Worm (Caenorhabditis elegans) whole organism, late embryonic: Measurements from ENCODE around the gene F28H6.8.

ENCODE experiments used
- C08G9.2 ChIP-seq: sonication (generic microtip); optimal IDR thresholded peaks from 2 replicates; lab custom pipeline; 2016; ENCODE audit warnings: mild to moderate bottlenecking, missing genetic modification characterization, moderate library complexity, missing compliant biosample characterization
- C38D4.7 ChIP-seq: fragments of 200-800 bp; sonication (Bioruptor generic); optimal IDR thresholded peaks from 2 replicates; lab custom pipeline; 2018; ENCODE audit warnings: mild to moderate bottlenecking, missing genetic modification characterization, moderate library complexity, missing compliant biosample characterization
- K02D7.2 ChIP-seq: sonication (generic microtip); optimal IDR thresholded peaks from 2 replicates; lab custom pipeline; 2017; ENCODE audit warnings: mild to moderate bottlenecking, missing genetic modification characterization, missing compliant biosample characterization
- T23F11.4 ChIP-seq: fragments of 200-800 bp; sonication (Bioruptor generic); optimal IDR thresholded peaks from 2 replicates; lab custom pipeline; 2018; ENCODE audit warnings: mild to moderate bottlenecking, missing genetic modification characterization, missing compliant biosample characterization
- Y22D7AL.16 ChIP-seq: sonication (generic microtip); optimal IDR thresholded peaks from 2 replicates; lab custom pipeline; 2016; ENCODE audit warnings: missing genetic modification characterization, missing compliant biosample characterization
- ahr-1 ChIP-seq: sonication (generic microtip); optimal IDR thresholded peaks from 2 replicates; lab custom pipeline; 2016; ENCODE audit warnings: missing genetic modification characterization, missing compliant biosample characterization
- ceh-14 ChIP-seq: sonication (generic microtip); optimal IDR thresholded peaks from 2 replicates; lab custom pipeline; 2016; ENCODE audit warnings: missing genotype, missing genetic modification characterization, missing compliant biosample characterization
- ceh-19 ChIP-seq: fragments of 200-800 bp; sonication (Bioruptor generic); optimal IDR thresholded peaks from 2 replicates; lab custom pipeline; 2018; ENCODE audit warnings: mild to moderate bottlenecking, missing genetic modification characterization, missing compliant biosample characterization
- ceh-2 ChIP-seq: sonication (generic microtip); optimal IDR thresholded peaks from 2 replicates; lab custom pipeline; 2016; ENCODE audit warnings: missing genotype, missing genetic modification characterization, missing compliant biosample characterization
- ceh-31 ChIP-seq: sonication (generic microtip); optimal IDR thresholded peaks from 2 replicates; lab custom pipeline; 2016; ENCODE audit warnings: missing genetic modification characterization, missing compliant biosample characterization
- ceh-45 ChIP-seq: fragments of 200-800 bp; sonication (Bioruptor generic); IDR thresholded peaks from 2 replicates; pipeline ENCODE4 v1.3.6; 2022; ENCODE audit warnings: missing genetic modification reagents, missing genetic modification characterization, missing compliant biosample characterization
- ceh-48 ChIP-seq: sonication (generic microtip); optimal IDR thresholded peaks from 2 replicates; lab custom pipeline; 2016; ENCODE audit warnings: missing genetic modification characterization, inconsistent platforms, missing compliant biosample characterization
- ceh-6 ChIP-seq: fragments of 200-800 bp; sonication (Bioruptor generic); optimal IDR thresholded peaks from 2 replicates; lab custom pipeline; 2018; ENCODE audit warnings: mild to moderate bottlenecking, missing genetic modification characterization, missing compliant biosample characterization
- che-1 ChIP-seq: sonication (generic microtip); optimal IDR thresholded peaks from 2 replicates; lab custom pipeline; 2016; ENCODE audit warnings: mild to moderate bottlenecking, missing genetic modification characterization, missing compliant biosample characterization
- dmd-4 ChIP-seq: sonication (generic microtip); optimal IDR thresholded peaks from 2 replicates; lab custom pipeline; 2016; ENCODE audit warnings: borderline replicate concordance, missing genetic modification characterization, missing compliant biosample characterization
- dve-1 ChIP-seq: sonication (generic microtip); optimal IDR thresholded peaks from 2 replicates; lab custom pipeline; 2017; ENCODE audit warnings: antibody characterized with exemption, mild to moderate bottlenecking, missing genetic modification characterization, missing compliant biosample characterization
- elt-2 ChIP-seq: sonication (generic microtip); optimal IDR thresholded peaks from 2 replicates; lab custom pipeline; 2016; ENCODE audit warnings: missing genetic modification reagents, missing genetic modification characterization, missing compliant biosample characterization
- ets-4 ChIP-seq: sonication (generic microtip); optimal IDR thresholded peaks from 2 replicates; lab custom pipeline; 2016; ENCODE audit warnings: missing genetic modification characterization, missing compliant biosample characterization
- eyg-1 ChIP-seq: sonication (generic microtip); optimal IDR thresholded peaks from 2 replicates; lab custom pipeline; 2016; ENCODE audit warnings: missing genotype, missing genetic modification characterization, missing compliant biosample characterization
- fax-1 ChIP-seq: sonication (generic microtip); optimal IDR thresholded peaks from 2 replicates; lab custom pipeline; 2016; ENCODE audit warnings: missing genotype, missing genetic modification characterization, missing compliant biosample characterization
- fkh-10 ChIP-seq: fragments of 150-350 bp; optimal IDR thresholded peaks from 2 replicates; lab custom pipeline; 2014; ENCODE audit warnings: missing biosample characterization, missing genetic modification reagents, missing genetic modification characterization
- fkh-6 ChIP-seq: sonication (generic microtip); optimal IDR thresholded peaks from 2 replicates; lab custom pipeline; 2016; ENCODE audit warnings: missing genetic modification characterization, missing compliant biosample characterization
- hlh-15 ChIP-seq: sonication (generic microtip); optimal IDR thresholded peaks from 2 replicates; lab custom pipeline; 2016; ENCODE audit warnings: missing genetic modification characterization, missing compliant biosample characterization
- hlh-30 ChIP-seq: sonication (generic microtip); optimal IDR thresholded peaks from 2 replicates; lab custom pipeline; 2017; ENCODE audit warnings: antibody characterized with exemption, missing genetic modification characterization, missing compliant biosample characterization; ENCODE audit not compliant: insufficient read depth
- hlh-6 ChIP-seq: sonication (generic microtip); optimal IDR thresholded peaks from 2 replicates; lab custom pipeline; 2016; ENCODE audit warnings: missing genotype, missing genetic modification characterization, missing compliant biosample characterization
- hlh-8 ChIP-seq: sonication (generic microtip); optimal IDR thresholded peaks from 2 replicates; lab custom pipeline; 2016; ENCODE audit warnings: missing genotype, missing genetic modification characterization, missing compliant biosample characterization
- nhr-11 ChIP-seq: fragments of 150-350 bp; optimal IDR thresholded peaks from 2 replicates; lab custom pipeline; 2014; ENCODE audit warnings: missing biosample characterization, missing genetic modification characterization
- nhr-232 ChIP-seq: sonication (generic microtip); optimal IDR thresholded peaks from 2 replicates; lab custom pipeline; 2016; ENCODE audit warnings: missing genetic modification characterization, missing compliant biosample characterization
- pag-3 ChIP-seq: sonication (generic microtip); optimal IDR thresholded peaks from 2 replicates; lab custom pipeline; 2016; ENCODE audit warnings: missing compliant biosample characterization, missing genetic modification characterization, borderline replicate concordance
- pax-1 ChIP-seq: fragments of 150-350 bp; optimal IDR thresholded peaks from 2 replicates; lab custom pipeline; 2014; ENCODE audit warnings: missing biosample characterization, missing genetic modification characterization
- pha-2 ChIP-seq: sonication (generic microtip); optimal IDR thresholded peaks from 2 replicates; lab custom pipeline; 2017; ENCODE audit warnings: mild to moderate bottlenecking, missing genetic modification characterization, missing compliant biosample characterization
- pqm-1 ChIP-seq: sonication (generic microtip); optimal IDR thresholded peaks from 2 replicates; lab custom pipeline; 2016; ENCODE audit warnings: missing genetic modification characterization, missing compliant biosample characterization
- pros-1 ChIP-seq: fragments of 150-350 bp; optimal IDR thresholded peaks from 2 replicates; lab custom pipeline; 2014; ENCODE audit warnings: missing biosample characterization, missing genetic modification reagents, missing genetic modification characterization
- sdc-2 ChIP-seq: sonication (generic microtip); optimal IDR thresholded peaks from 2 replicates; lab custom pipeline; 2016; ENCODE audit warnings: missing genotype, missing genetic modification characterization, missing compliant biosample characterization
- sox-2 ChIP-seq: fragments of 200-800 bp; sonication (Bioruptor generic); IDR thresholded peaks from 2 replicates; pipeline ENCODE4 v1.3.6; 2022; ENCODE audit warnings: missing genetic modification reagents, missing genetic modification characterization, missing compliant biosample characterization
- sox-4 ChIP-seq: sonication (generic microtip); optimal IDR thresholded peaks from 2 replicates; lab custom pipeline; 2017; ENCODE audit warnings: mild to moderate bottlenecking, missing genetic modification characterization, inconsistent platforms, missing compliant biosample characterization
- tbx-2 ChIP-seq: sonication (generic microtip); optimal IDR thresholded peaks from 2 replicates; lab custom pipeline; 2016; ENCODE audit warnings: missing genetic modification characterization, missing compliant biosample characterization
- tbx-7 ChIP-seq: sonication (generic microtip); optimal IDR thresholded peaks from 2 replicates; lab custom pipeline; 2016; ENCODE audit warnings: missing genotype, missing genetic modification characterization, missing compliant biosample characterization
- unc-3 ChIP-seq, 2 experiments: fragments of 200-800 bp in 1 of 2; sonication (Bioruptor generic) in 1 of 2; sonication (generic microtip) in 1 of 2; conservative IDR thresholded peaks in 1 of 2; optimal IDR thresholded peaks in 1 of 2; 2 replicates each; pipeline versions ENCODE4 v1.3.6 to Lab custom; 2016 to 2022; ENCODE audit warnings: missing compliant biosample characterization in 2 of 2, missing genetic modification characterization in 2 of 2, missing genetic modification reagents in 1 of 2
- unc-42 ChIP-seq: sonication (generic microtip); optimal IDR thresholded peaks from 2 replicates; lab custom pipeline; 2016; ENCODE audit warnings: missing genotype, missing genetic modification characterization, missing compliant biosample characterization
- unc-55 ChIP-seq: sonication (generic microtip); optimal IDR thresholded peaks from 2 replicates; lab custom pipeline; 2017; ENCODE audit warnings: missing biosample characterization, missing genetic modification reagents, missing genetic modification characterization
- ztf-16 ChIP-seq: sonication (generic microtip); optimal IDR thresholded peaks from 2 replicates; lab custom pipeline; 2017; ENCODE audit warnings: missing genetic modification characterization, missing compliant biosample characterization

F28H6.8 gene

DNA sequence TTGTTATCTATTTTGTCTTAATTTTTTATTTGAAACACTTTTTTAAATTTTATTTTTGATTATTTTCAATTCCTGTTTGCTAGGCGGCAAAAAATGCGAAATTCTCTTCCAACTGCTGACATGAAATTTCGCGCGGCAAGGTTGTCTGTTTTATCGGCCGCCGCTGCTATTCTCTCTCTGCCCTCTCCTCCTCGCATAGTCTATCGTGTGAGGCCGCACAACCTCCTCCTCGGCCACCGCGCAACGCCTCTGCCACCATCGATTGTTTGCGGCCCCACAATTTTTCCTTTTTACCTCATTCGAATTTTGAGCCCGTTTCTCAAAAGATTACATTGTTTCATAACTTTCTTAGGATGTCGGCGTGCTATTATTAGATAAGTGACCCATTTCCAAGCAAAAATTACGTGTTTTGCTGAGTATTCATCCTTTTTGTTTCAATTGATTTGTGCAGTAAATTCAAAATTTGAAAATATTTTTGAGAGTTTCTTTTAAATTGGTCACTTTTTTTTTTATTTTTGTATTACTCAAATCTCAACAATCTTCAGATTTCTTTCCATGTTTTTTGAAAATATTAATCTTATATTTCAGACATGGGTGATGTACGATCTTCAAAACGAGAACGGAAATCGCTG, 6.7 kb downstream of the F28H6.8 start, which contains the start of gene F28H6.4 (continued):
- TF ChIP-seq ets-4 (tag; lab: Kevin White, UChicago): peak; percentile 28
- TF ChIP-seq, all 69 proteins: peak for 8

DNA sequence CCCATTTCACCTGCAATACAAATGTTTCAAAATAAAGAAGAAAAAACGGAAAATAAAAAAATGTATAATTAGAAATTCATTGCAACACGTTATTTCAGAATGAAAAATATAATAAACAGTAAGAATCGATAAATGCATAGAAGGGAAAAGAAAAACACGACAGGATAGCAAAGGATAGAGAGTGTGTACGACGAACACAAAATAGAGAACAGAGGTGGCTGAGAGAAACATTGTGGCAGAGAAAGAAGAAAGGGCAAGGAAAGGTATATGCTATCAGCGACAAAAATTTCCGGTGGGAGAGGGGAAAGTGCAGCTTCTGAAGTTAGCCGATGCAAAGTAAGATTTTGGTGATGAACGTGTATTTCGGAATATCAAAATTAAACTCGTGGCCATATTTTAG, 8.3 kb downstream of the F28H6.8 start, which contains the start of gene F28H6.6:
Gene F28H6.6, minus strand, starts transcription at position 10 of the 400 bp plus-strand sequence.
- TF ChIP-seq ceh-14 (tag; lab: Kevin White, UChicago): no peak
- TF ChIP-seq C08G9.2 (tag; lab: Kevin White, UChicago): no peak
- no peak for TF ChIP-seq dve-1 (tag; lab: Kevin White, UChicago)
- TF ChIP-seq hlh-30: no peak
- TF ChIP-seq pag-3: no peak
- no peak for TF ChIP-seq pax-1 (tag; lab: Kevin White, UChicago)
- no peak for TF ChIP-seq unc-3 (GFP tag; conservative IDR thresholded peaks at IDR 0.05; lab: Robert Waterston, UW)
- no peak for TF ChIP-seq unc-3 (tag; optimal IDR thresholded peaks at IDR 0.05; lab: Kevin White, UChicago)
- TF ChIP-seq nhr-232 (tag; lab: Kevin White, UChicago): no peak
- no peak for TF ChIP-seq pha-2
- TF ChIP-seq tbx-2 (tag; lab: Kevin White, UChicago): no peak
- TF ChIP-seq ztf-16 (tag; lab: Kevin White, UChicago): no peak
- TF ChIP-seq ceh-31 (tag; lab: Kevin White, UChicago): no peak
- TF ChIP-seq pros-1 (tag; lab: Kevin White, UChicago): no peak
- TF ChIP-seq sdc-2 (tag; lab: Kevin White, UChicago): no peak

DNA sequence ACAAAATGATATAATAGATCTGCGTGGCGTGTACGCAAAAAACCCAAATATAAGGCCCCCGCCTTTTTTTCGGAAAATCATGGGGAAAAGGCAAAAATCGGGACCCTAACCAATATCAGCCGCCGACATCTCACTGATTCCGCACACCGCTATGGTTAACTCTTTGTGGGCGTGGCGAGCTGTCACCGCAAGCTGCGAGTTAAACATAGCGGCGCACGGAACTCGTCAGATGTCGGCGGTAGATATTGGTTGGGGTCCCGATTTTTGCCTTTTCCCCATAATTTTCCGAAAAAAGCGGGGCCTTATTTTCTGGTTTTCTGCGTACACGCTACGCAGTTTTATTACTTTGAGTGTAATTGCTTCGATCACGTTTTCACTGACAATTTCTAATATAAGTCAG, 15.4 kb downstream of the F28H6.8 start:
- TF ChIP-seq dmd-4 (tag; lab: Kevin White, UChicago) (no peak), ets-4 (tag; lab: Kevin White, UChicago) (no peak), unc-55 (GFP tag; lab: Kevin White, UChicago) (no peak), che-1 (no peak), fkh-10 (GFP tag; lab: Kevin White, UChicago) (no peak), ceh-6 (no peak), elt-2 (tag; lab: Kevin White, UChicago) (no peak), unc-42 (tag; lab: Kevin White, UChicago) (no peak), fax-1 (tag; lab: Kevin White, UChicago) (no peak)

DNA sequence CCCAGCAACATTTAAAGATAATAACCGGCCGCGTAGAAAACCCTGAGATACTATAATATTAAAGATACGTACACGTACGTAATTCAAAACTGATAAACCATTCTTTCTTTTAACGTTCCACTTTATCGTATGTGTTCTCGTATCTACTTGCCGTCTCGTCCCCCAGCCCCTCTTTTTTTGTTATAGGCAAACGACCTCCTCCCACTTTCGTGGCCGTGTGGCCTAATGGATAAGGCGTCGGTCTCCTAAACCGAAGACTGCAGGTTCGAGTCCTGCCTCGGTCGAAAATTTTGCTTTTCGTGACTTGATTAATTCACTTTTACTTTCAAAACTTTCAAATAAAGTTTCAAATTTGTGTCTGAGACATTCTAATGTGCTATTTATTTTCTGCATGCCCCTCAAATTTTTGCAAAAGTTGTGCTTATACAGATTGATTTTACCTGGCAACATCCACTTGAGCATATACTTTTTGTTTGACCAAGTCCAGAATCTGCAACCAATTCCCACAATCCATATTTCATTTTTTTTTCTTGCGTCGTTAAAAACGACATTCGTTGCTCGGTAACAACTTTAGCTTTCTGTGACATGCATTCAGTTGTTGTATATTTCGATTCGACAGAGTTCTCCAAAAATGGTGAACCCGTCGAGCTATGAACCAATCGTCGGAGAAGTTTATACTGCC, 18.5 kb downstream of the F28H6.8 start, which contains the start of gene F28H6.7:
Gene F28H6.7, plus strand, starts transcription at position 632 of the 682 bp plus-strand sequence.
- TF ChIP-seq ceh-48 (tag; lab: Kevin White, UChicago) (peak; percentile 82), pros-1 (tag; lab: Kevin White, UChicago) (no peak), ceh-6 (peak; percentile 90), dve-1 (tag; lab: Kevin White, UChicago) (peak; percentile 78), sox-2 (GFP tag; lab: Robert Waterston, UW) (peak; percentile 94), fkh-10 (GFP tag; lab: Kevin White, UChicago) (peak; percentile 27), ceh-19 (GFP tag; lab: Kevin White, UChicago) (peak; percentile 92), ahr-1 (tag; lab: Kevin White, UChicago) (peak; percentile 74), tbx-2 (tag; lab: Kevin White, UChicago) (peak; percentile 85), K02D7.2 (tag; lab: Kevin White, UChicago) (peak; percentile 76), T23F11.4 (GFP tag; lab: Kevin White, UChicago) (peak; percentile 85), hlh-8 (tag; lab: Kevin White, UChicago) (peak; percentile 41), fkh-6 (tag; lab: Kevin White, UChicago) (peak; percentile 94), dmd-4 (tag; lab: Kevin White, UChicago) (peak; percentile 39), ceh-45 (GFP tag; lab: Robert Waterston, UW) (peak; percentile 95), pqm-1 (peak; percentile 71), sox-4 (tag; lab: Kevin White, UChicago) (peak; percentile 89), hlh-6 (tag; lab: Kevin White, UChicago) (peak; percentile 94), pha-2 (peak; percentile 85), Y22D7AL.16 (tag; lab: Kevin White, UChicago) (peak; percentile 90), ceh-2 (tag; lab: Kevin White, UChicago) (peak; percentile 82), pag-3 (peak; percentile 3), tbx-7 (tag; lab: Kevin White, UChicago) (peak; percentile 45), nhr-11 (tag; lab: Kevin White, UChicago) (no peak), eyg-1 (tag; lab: Kevin White, UChicago) (peak; percentile 85), C38D4.7 (peak; percentile 90), hlh-15 (tag; lab: Kevin White, UChicago) (peak; percentile 74), unc-3 (GFP tag; conservative IDR thresholded peaks at IDR 0.05; lab: Robert Waterston, UW) (peak; percentile 92), unc-3 (tag; optimal IDR thresholded peaks at IDR 0.05; lab: Kevin White, UChicago) (peak; percentile 76)
